Fruit fly (Drosophila melanogaster): ENCODE data around the gene CG4995.

Gene CG4995

dm6 chr2L:10322176-10322575 is at the start of gene CG4995:
Gene CG4995 (plus strand): TSS chr2L:10322476.
- TF ChIP-seq ovo (GFP tag; optimal IDR thresholded peaks at IDR 0.05) (no peak), CG5204 (GFP tag; optimal IDR thresholded peaks at IDR 0.05) (no peak), CG7045 (GFP tag; optimal IDR thresholded peaks at IDR 0.05) (no peak), pad (GFP tag; optimal IDR thresholded peaks at IDR 0.05) (no peak), cic (GFP tag; optimal IDR thresholded peaks at IDR 0.05) (no peak), Hr96 (GFP tag; optimal IDR thresholded peaks at IDR 0.05) (no peak)

dm6 chr2L:10276436-10276835 is 45.8 kb upstream of the CG4995 start:
- TF ChIP-seq cnc (optimal IDR thresholded peaks at IDR 0.05) (no peak), Mnt (GFP tag; optimal IDR thresholded peaks at IDR 0.05) (no peak), CG5204 (GFP tag; optimal IDR thresholded peaks at IDR 0.05) (no peak), bab1 (GFP tag; optimal IDR thresholded peaks at IDR 0.05) (peak; percentile 63), CG33017 (tag; optimal IDR thresholded peaks at IDR 0.05) (no peak), kay (GFP tag; ENCODE audit: borderline replicate concordance) (peak; percentile 45), pad (GFP tag; optimal IDR thresholded peaks at IDR 0.05) (no peak), CG1620 (GFP tag; optimal IDR thresholded peaks at IDR 0.05) (no peak), CG7101 (tag; optimal IDR thresholded peaks at IDR 0.05) (peak; percentile 15), CG12768 (GFP tag; optimal IDR thresholded peaks at IDR 0.05) (peak; percentile 29), Crg-1 (GFP tag; optimal IDR thresholded peaks at IDR 0.05) (no peak), Clk (GFP tag; optimal IDR thresholded peaks at IDR 0.05) (no peak), toe (GFP tag; optimal IDR thresholded peaks at IDR 0.05) (no peak), tj (GFP tag; optimal IDR thresholded peaks at IDR 0.05) (peak; percentile 25), CG11617 (GFP tag; optimal IDR thresholded peaks at IDR 0.05) (peak; percentile 50), CG14711 (tag; optimal IDR thresholded peaks at IDR 0.05) (peak; percentile 64), CG7045 (GFP tag; optimal IDR thresholded peaks at IDR 0.05) (peak; percentile 68), ovo (GFP tag; optimal IDR thresholded peaks at IDR 0.05) (no peak), cic (GFP tag; optimal IDR thresholded peaks at IDR 0.05) (no peak), Hr96 (GFP tag; optimal IDR thresholded peaks at IDR 0.05) (no peak)

dm6 chr2L:10276846-10277245 is 45.4 kb upstream of the CG4995 start:
- TF ChIP-seq CG12768 (GFP tag; optimal IDR thresholded peaks at IDR 0.05), result peak; percentile 32
- peak; percentile 21 for TF ChIP-seq tj (GFP tag; optimal IDR thresholded peaks at IDR 0.05)
- no peak for TF ChIP-seq CG7045 (GFP tag; optimal IDR thresholded peaks at IDR 0.05)
- no peak for TF ChIP-seq Crg-1 (GFP tag; optimal IDR thresholded peaks at IDR 0.05)
- TF ChIP-seq ovo (GFP tag; optimal IDR thresholded peaks at IDR 0.05), result no peak
- TF ChIP-seq CG11617 (GFP tag; optimal IDR thresholded peaks at IDR 0.05), result peak; percentile 30
- no peak for TF ChIP-seq pad (GFP tag; optimal IDR thresholded peaks at IDR 0.05)
- TF ChIP-seq Hr96 (GFP tag; optimal IDR thresholded peaks at IDR 0.05), result no peak
- no peak for TF ChIP-seq cic (GFP tag; optimal IDR thresholded peaks at IDR 0.05)
- no peak for TF ChIP-seq bab1 (GFP tag; optimal IDR thresholded peaks at IDR 0.05)
- peak; percentile 70 for TF ChIP-seq kay (GFP tag; ENCODE audit: borderline replicate concordance)
- no peak for TF ChIP-seq CG5204 (GFP tag; optimal IDR thresholded peaks at IDR 0.05)
- no peak for TF ChIP-seq CG33017 (tag; optimal IDR thresholded peaks at IDR 0.05)
- TF ChIP-seq Mnt (GFP tag; optimal IDR thresholded peaks at IDR 0.05), result peak; percentile 51
- TF ChIP-seq toe (GFP tag; optimal IDR thresholded peaks at IDR 0.05), result no peak

dm6 chr2L:10277362-10277761 is 44.9 kb upstream of the CG4995 start:
- TF ChIP-seq bab1 (GFP tag; optimal IDR thresholded peaks at IDR 0.05) (peak; percentile 34), CG1620 (GFP tag; optimal IDR thresholded peaks at IDR 0.05) (peak; percentile 41), kay (GFP tag; ENCODE audit: borderline replicate concordance) (peak; percentile 71), Hr96 (GFP tag; optimal IDR thresholded peaks at IDR 0.05) (no peak), pad (GFP tag; optimal IDR thresholded peaks at IDR 0.05) (no peak), CG7101 (tag; optimal IDR thresholded peaks at IDR 0.05) (peak; percentile 3)

- TF ChIP-seq Crg-1 (GFP tag; optimal IDR thresholded peaks at IDR 0.05) (no peak), kay (GFP tag; ENCODE audit: borderline replicate concordance) (no peak), tj (GFP tag; optimal IDR thresholded peaks at IDR 0.05) (no peak), CG1620 (GFP tag; optimal IDR thresholded peaks at IDR 0.05) (peak; percentile 24), bab1 (GFP tag; optimal IDR thresholded peaks at IDR 0.05) (no peak), Mnt (GFP tag; optimal IDR thresholded peaks at IDR 0.05) (peak; percentile 5), CG12768 (GFP tag; optimal IDR thresholded peaks at IDR 0.05) (no peak)
Observed at dm6 chr2L:10278658-10279057, 43.6 kb upstream of the CG4995 start, which contains the start of gene Utx. Gene Utx (minus strand): TSS chr2L:10278811.

DNA sequence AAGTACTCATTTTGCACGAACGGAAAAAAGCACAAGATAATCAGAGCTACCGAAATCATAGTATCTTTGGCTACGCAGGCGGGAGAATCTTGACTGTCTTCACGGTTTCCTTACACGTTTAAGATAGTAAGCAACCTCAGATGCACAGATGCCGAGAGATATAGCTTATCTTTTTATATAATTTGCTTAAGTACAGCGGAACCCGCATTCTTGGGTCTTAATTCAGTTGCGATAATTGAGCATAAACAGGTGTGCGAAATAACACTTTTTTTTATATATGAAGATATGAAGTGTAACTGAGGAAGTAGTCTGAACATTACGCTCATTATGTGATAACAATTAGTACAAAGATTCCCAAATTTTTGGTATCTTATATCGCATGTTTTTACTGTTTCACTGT is 41.5 kb upstream of the CG4995 start, which contains the start of gene CG34043:
Gene CG34043, minus strand, starts transcription at position 101 of the 400 bp plus-strand sequence.
- TF ChIP-seq ovo (GFP tag; optimal IDR thresholded peaks at IDR 0.05), result no peak
- TF ChIP-seq Mnt (GFP tag; optimal IDR thresholded peaks at IDR 0.05), result no peak
- no peak for TF ChIP-seq Clk (GFP tag; optimal IDR thresholded peaks at IDR 0.05)
- TF ChIP-seq CG14711 (tag; optimal IDR thresholded peaks at IDR 0.05), result no peak
- TF ChIP-seq CG7101 (tag; optimal IDR thresholded peaks at IDR 0.05), result no peak
- no peak for TF ChIP-seq toe (GFP tag; optimal IDR thresholded peaks at IDR 0.05)
- no peak for TF ChIP-seq cic (GFP tag; optimal IDR thresholded peaks at IDR 0.05)
- TF ChIP-seq CG1620 (GFP tag; optimal IDR thresholded peaks at IDR 0.05), result no peak
- no peak for TF ChIP-seq Hr96 (GFP tag; optimal IDR thresholded peaks at IDR 0.05)
- no peak for TF ChIP-seq pad (GFP tag; optimal IDR thresholded peaks at IDR 0.05)
- TF ChIP-seq CG11617 (GFP tag; optimal IDR thresholded peaks at IDR 0.05), result no peak
- TF ChIP-seq Crg-1 (GFP tag; optimal IDR thresholded peaks at IDR 0.05), result no peak
- no peak for TF ChIP-seq CG5204 (GFP tag; optimal IDR thresholded peaks at IDR 0.05)
- TF ChIP-seq cnc (optimal IDR thresholded peaks at IDR 0.05), result no peak

- TF ChIP-seq CG33017 (tag; optimal IDR thresholded peaks at IDR 0.05) (no peak), kay (GFP tag; ENCODE audit: borderline replicate concordance) (peak; percentile 61)
Observed at dm6 chr2L:10291276-10291675, 31.0 kb upstream of the CG4995 start.
